Worm (Caenorhabditis elegans): ENCODE data around the gene F02D8.1.

DNA sequence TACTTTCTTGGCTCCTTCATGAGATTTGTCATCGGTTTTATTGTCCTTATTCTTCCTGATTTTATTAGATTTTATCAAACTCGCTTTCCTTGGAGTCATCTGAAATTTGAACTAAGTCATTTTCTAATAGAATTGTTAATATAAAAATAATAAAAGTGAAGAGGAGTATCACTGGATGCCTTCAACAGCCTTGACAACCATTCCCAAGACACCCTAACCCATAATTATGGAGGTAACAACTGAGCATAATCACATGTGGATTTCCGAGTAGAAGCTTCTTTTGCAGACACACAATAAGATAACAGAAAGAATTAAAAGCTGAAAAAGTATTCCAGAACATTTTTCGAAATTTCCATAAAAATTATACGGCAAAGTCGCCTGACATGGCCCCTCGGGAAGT, 22.8 kb downstream of the F02D8.1 start, which contains the start of gene F02D8.9:
- TF ChIP-seq lin-39 (tag; optimal IDR thresholded peaks at IDR 0.05): no peak
- no peak for TF ChIP-seq unc-62 (GFP tag; optimal IDR thresholded peaks at IDR 0.05)
- no peak for TF ChIP-seq ztf-11 (tag; optimal IDR thresholded peaks at IDR 0.05)
- no peak for TF ChIP-seq ceh-82 (tag; optimal IDR thresholded peaks at IDR 0.05)
- TF ChIP-seq skn-1 (tag; optimal IDR thresholded peaks at IDR 0.05): no peak
- TF ChIP-seq eor-1 (tag; optimal IDR thresholded peaks at IDR 0.05): no peak
- TF ChIP-seq egl-27 (tag; optimal IDR thresholded peaks at IDR 0.05): no peak
- no peak for TF ChIP-seq egl-5 (tag; optimal IDR thresholded peaks at IDR 0.05)
- TF ChIP-seq fkh-10 (GFP tag; optimal IDR thresholded peaks at IDR 0.05): no peak
- TF ChIP-seq fos-1 (tag; optimal IDR thresholded peaks at IDR 0.05): no peak
- no peak for TF ChIP-seq zag-1 (tag; optimal IDR thresholded peaks at IDR 0.05)
- no peak for TF ChIP-seq elt-3 (tag; optimal IDR thresholded peaks at IDR 0.05)
- no peak for TF ChIP-seq sea-2 (GFP tag; optimal IDR thresholded peaks at IDR 0.05)
